Fruit fly (Drosophila melanogaster) whole organism, pupa: ENCODE measurements around the gene CG4669.

Experiments used
- CG10348 ChIP-seq: fragments of 200-800 bp; sonication (Bioruptor generic); IDR thresholded peaks from 2 replicates; pipeline ENCODE4 v1.3.6; 2022; ENCODE audit warnings: missing biosample characterization, missing genetic modification characterization
- CG12605 ChIP-seq: fragments of 200-800 bp; sonication (Bioruptor generic); IDR thresholded peaks from 2 replicates; pipeline ENCODE4 v1.3.6; 2022; ENCODE audit warnings: missing biosample characterization, missing genetic modification characterization
- CG13204 ChIP-seq: fragments of 200-800 bp; sonication (Bioruptor generic); optimal IDR thresholded peaks from 2 replicates; lab custom pipeline; 2018; ENCODE audit warnings: missing biosample characterization, mild to moderate bottlenecking, missing genetic modification characterization, moderate library complexity
- CG14655 ChIP-seq: fragments of 200-800 bp; sonication (Bioruptor generic); optimal IDR thresholded peaks from 3 replicates; lab custom pipeline; 2017; ENCODE audit warnings: mild to moderate bottlenecking, missing biosample characterization, missing genetic modification reagents, missing genetic modification characterization
- CG15710 ChIP-seq: fragments of 200-800 bp; sonication (Bioruptor generic); optimal IDR thresholded peaks from 2 replicates; lab custom pipeline; 2018; ENCODE audit warnings: missing biosample characterization, mild to moderate bottlenecking, missing genetic modification characterization, moderate library complexity
- CG17806 ChIP-seq: fragments of 200-800 bp; sonication (Bioruptor generic); optimal IDR thresholded peaks from 2 replicates; lab custom pipeline; 2018; ENCODE audit warnings: missing biosample characterization, mild to moderate bottlenecking, missing genetic modification characterization, moderate library complexity
- CG32121 ChIP-seq: fragments of 200-800 bp; sonication (Bioruptor generic); IDR thresholded peaks from 2 replicates; pipeline ENCODE4 v1.3.6; 2022; ENCODE audit warnings: missing biosample characterization, missing genetic modification characterization
- CG34367 ChIP-seq: fragments of 200-800 bp; sonication (Bioruptor generic); optimal IDR thresholded peaks from 2 replicates; lab custom pipeline; 2018; ENCODE audit warnings: missing biosample characterization, mild to moderate bottlenecking, missing genetic modification characterization
- CG4496 ChIP-seq: fragments of 200-800 bp; sonication (Bioruptor generic); IDR thresholded peaks from 3 replicates; pipeline ENCODE4 v1.3.6; 2022; ENCODE audit warnings: missing biosample characterization, missing genetic modification characterization
- CG8159 ChIP-seq: fragments of 200-800 bp; sonication (Bioruptor generic); optimal IDR thresholded peaks from 3 replicates; lab custom pipeline; 2018; ENCODE audit warnings: missing biosample characterization, mild to moderate bottlenecking, missing genetic modification characterization, moderate library complexity
- CG8301 ChIP-seq: fragments of 200-800 bp; sonication (Bioruptor generic); optimal IDR thresholded peaks from 2 replicates; lab custom pipeline; 2018; ENCODE audit warnings: missing biosample characterization, mild to moderate bottlenecking, missing genetic modification characterization
- CG9948 ChIP-seq: fragments of 200-800 bp; sonication (Bioruptor generic); optimal IDR thresholded peaks from 2 replicates; lab custom pipeline; 2018; ENCODE audit warnings: missing biosample characterization, mild to moderate bottlenecking, missing genetic modification characterization, moderate library complexity
- D1 ChIP-seq: fragments of 200-800 bp; sonication (Bioruptor generic); optimal IDR thresholded peaks from 2 replicates; lab custom pipeline; 2018; ENCODE audit warnings: missing biosample characterization, mild to moderate bottlenecking, missing genetic modification characterization, moderate library complexity
- EcR ChIP-seq: fragments of 200-800 bp; sonication (Bioruptor generic); optimal IDR thresholded peaks from 3 replicates; lab custom pipeline; 2019; ENCODE audit warnings: missing biosample characterization, missing genetic modification characterization, mild to moderate bottlenecking, moderate library complexity, missing genetic modification reagents
- Ets98B ChIP-seq: fragments of 200-800 bp; sonication (Bioruptor generic); IDR thresholded peaks from 2 replicates; pipeline ENCODE4 v1.3.6; 2022; ENCODE audit warnings: missing biosample characterization, missing genetic modification characterization
- Pif1A ChIP-seq: fragments of 200-800 bp; sonication (Bioruptor generic); optimal IDR thresholded peaks from 3 replicates; lab custom pipeline; 2016; ENCODE audit warnings: missing biosample characterization, missing genetic modification characterization
- Pif1B ChIP-seq: fragments of 200-800 bp; sonication (Bioruptor generic); optimal IDR thresholded peaks from 3 replicates; lab custom pipeline; 2016; ENCODE audit warnings: missing biosample characterization, missing genetic modification characterization
- Snoo ChIP-seq: fragments of 200-800 bp; sonication (Bioruptor generic); optimal IDR thresholded peaks from 3 replicates; lab custom pipeline; 2017; ENCODE audit warnings: missing biosample characterization, mild to moderate bottlenecking, missing genetic modification characterization, inconsistent platforms
- fd96Ca ChIP-seq: fragments of 200-800 bp; sonication (Bioruptor generic); IDR thresholded peaks from 3 replicates; pipeline ENCODE4 v1.3.6; 2022; ENCODE audit warnings: missing biosample characterization, missing genetic modification characterization
- gl ChIP-seq: fragments of 200-800 bp; sonication (Bioruptor generic); optimal IDR thresholded peaks from 2 replicates; lab custom pipeline; 2018; ENCODE audit warnings: missing biosample characterization, mild to moderate bottlenecking, missing genetic modification characterization
- rn ChIP-seq: fragments of 200-800 bp; sonication (Bioruptor generic); IDR thresholded peaks from 2 replicates; pipeline ENCODE4 v1.3.6; 2022; ENCODE audit warnings: missing biosample characterization, missing genetic modification characterization

CG4669 gene

dm6 chr3L:5277035-5277434 lies 42.8 kb downstream of the CG4669 start:
- no peak for TF ChIP-seq CG10348 (GFP tag; lab: Robert Waterston, UW)
- TF ChIP-seq CG12605, result peak; percentile 64
- TF ChIP-seq D1 (tag; lab: Kevin White, UChicago), result peak; percentile 12
- no peak for TF ChIP-seq fd96Ca (GFP tag; lab: Robert Waterston, UW)
- TF ChIP-seq Pif1B (GFP tag; lab: Kevin White, UChicago), result peak; percentile 9
- TF ChIP-seq gl (tag; lab: Kevin White, UChicago), result no peak
- peak; percentile 26 for TF ChIP-seq Snoo (tag; lab: Kevin White, UChicago)
- TF ChIP-seq CG9948 (tag; lab: Kevin White, UChicago), result no peak
- TF ChIP-seq EcR (GFP tag; lab: Kevin White, UChicago), result peak; percentile 77

- peak; percentile 93 for TF ChIP-seq CG17806 (tag; lab: Kevin White, UChicago)
- peak; percentile 92 for TF ChIP-seq CG15710 (tag; lab: Kevin White, UChicago)
- peak; percentile 92 for TF ChIP-seq Ets98B
- peak; percentile 86 for TF ChIP-seq gl (tag; lab: Kevin White, UChicago)
- TF ChIP-seq CG10348 (GFP tag; lab: Robert Waterston, UW), result peak; percentile 66
- peak; percentile 93 for TF ChIP-seq CG4496 (GFP tag; lab: Robert Waterston, UW)
- TF ChIP-seq CG32121, result peak; percentile 91
- TF ChIP-seq CG8159 (tag; lab: Kevin White, UChicago), result peak; percentile 95
- TF ChIP-seq CG14655, result peak; percentile 94
- peak; percentile 90 for TF ChIP-seq CG12605
- peak; percentile 90 for TF ChIP-seq CG34367
- TF ChIP-seq Pif1B (GFP tag; lab: Kevin White, UChicago), result peak; percentile 90
- peak; percentile 93 for TF ChIP-seq Snoo (tag; lab: Kevin White, UChicago)
- TF ChIP-seq CG13204, result peak; percentile 65
- TF ChIP-seq CG9948 (tag; lab: Kevin White, UChicago), result peak; percentile 93
- TF ChIP-seq Pif1A, result peak; percentile 94
- peak; percentile 90 for TF ChIP-seq fd96Ca (GFP tag; lab: Robert Waterston, UW)
- peak; percentile 95 for TF ChIP-seq CG8301
- peak; percentile 73 for TF ChIP-seq D1 (tag; lab: Kevin White, UChicago)
- TF ChIP-seq rn, result peak; percentile 91
- TF ChIP-seq EcR (GFP tag; lab: Kevin White, UChicago), result no peak
- TF ChIP-seq, all 21 proteins: peak for 20
Observed at dm6 chr3L:5277942-5278341, 43.7 kb downstream of the CG4669 start, which contains the start of gene shep. shep (minus strand) TSS chr3L:5277944.

dm6 chr3L:5278864-5279263 lies 44.6 kb downstream of the CG4669 start:
- no peak for TF ChIP-seq CG34367
- TF ChIP-seq CG9948 (tag; lab: Kevin White, UChicago), result peak; percentile 8
- peak; percentile 1 for TF ChIP-seq CG14655
- peak; percentile 30 for TF ChIP-seq CG8159 (tag; lab: Kevin White, UChicago)

- TF ChIP-seq CG10348 (GFP tag; lab: Robert Waterston, UW) (no peak), Pif1B (GFP tag; lab: Kevin White, UChicago) (no peak), CG32121 (peak; percentile 6; the same call in 1 of the 2 replicates), CG8301 (peak; percentile 2), CG14655 (peak; percentile 19), CG9948 (tag; lab: Kevin White, UChicago) (no peak)
Observed at dm6 chr3L:5279998-5280610, 45.8 kb downstream of the CG4669 start.
